Worm (Caenorhabditis elegans): ENCODE measurements around the gene C56C10.7.

The C56C10.7 gene

DNA sequence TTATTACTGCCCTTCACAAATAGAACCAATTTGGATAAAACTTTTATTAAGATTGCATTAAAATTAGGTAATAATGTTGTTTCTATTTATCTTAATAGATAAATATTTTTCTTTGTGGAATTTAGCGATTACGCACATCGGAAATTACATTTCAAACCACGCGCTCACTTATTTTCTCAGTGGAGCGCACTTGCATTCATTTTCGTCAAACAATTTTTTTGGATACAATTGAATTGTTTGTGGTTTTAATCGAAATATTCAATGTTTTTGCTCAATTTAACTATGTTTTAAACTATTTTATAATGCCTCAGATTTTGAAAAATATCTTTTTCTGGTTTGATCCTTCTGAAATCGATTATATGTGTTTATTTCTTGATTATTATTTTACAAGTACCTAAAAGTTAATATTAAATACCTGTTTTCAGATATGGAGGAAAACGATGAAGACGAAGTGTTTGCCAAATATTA is 51.4 kb downstream of the C56C10.7 start, which contains the start of gene utp-20:
utp-20 (plus strand) TSS at position 418 of the 468 bp plus-strand sequence.
- TF ChIP-seq nhr-237 (tag; optimal IDR thresholded peaks at IDR 0.05) (peak; percentile 25), ces-1 (GFP tag; optimal IDR thresholded peaks at IDR 0.05) (peak; percentile 84), ceh-39 (tag; optimal IDR thresholded peaks at IDR 0.05) (peak; percentile 39), lsy-2 (tag; optimal IDR thresholded peaks at IDR 0.05) (peak; percentile 65), mab-5 (tag; optimal IDR thresholded peaks at IDR 0.05) (no peak), mep-1 (tag; optimal IDR thresholded peaks at IDR 0.05) (no peak)

Measured in whole organism, mixed stage, embryonic.